Worm (Caenorhabditis elegans) whole organism, young adult: ENCODE measurements around the gene igeg-2.

Experiments used
- B0261.1 ChIP-seq: sonication (generic microtip); optimal IDR thresholded peaks from 2 replicates; lab custom pipeline; 2016; ENCODE audit warnings: mild to moderate bottlenecking, missing genetic modification characterization, moderate library complexity, missing compliant biosample characterization
- B0336.3 ChIP-seq: fragments of 200-800 bp; sonication (Bioruptor generic); IDR thresholded peaks from 2 replicates; pipeline ENCODE4 v1.3.6; 2022; ENCODE audit warnings: missing genetic modification characterization, missing compliant biosample characterization
- C06A6.2 ChIP-seq: fragments of 200-800 bp; sonication (Bioruptor generic); conservative IDR thresholded peaks from 2 replicates; pipeline ENCODE4 v1.3.6; 2022; ENCODE audit warnings: missing genetic modification characterization, missing compliant biosample characterization
- D2030.7 ChIP-seq: fragments of 200-800 bp; sonication (Bioruptor generic); IDR thresholded peaks from 2 replicates; pipeline ENCODE4 v1.3.6; 2022; ENCODE audit warnings: missing genetic modification reagents, missing genetic modification characterization, missing compliant biosample characterization
- F10E7.11 ChIP-seq: sonication (generic microtip); optimal IDR thresholded peaks from 2 replicates; lab custom pipeline; 2017; ENCODE audit warnings: mild to moderate bottlenecking, missing genetic modification characterization, moderate library complexity, missing compliant biosample characterization
- F22D6.2 ChIP-seq: sonication (generic microtip); optimal IDR thresholded peaks from 2 replicates; lab custom pipeline; 2016; ENCODE audit warnings: mild to moderate bottlenecking, missing genetic modification characterization, missing compliant biosample characterization
- F33H1.4 ChIP-seq: fragments of 200-800 bp; sonication (Bioruptor generic); IDR thresholded peaks from 2 replicates; pipeline ENCODE4 v1.3.6; 2022; ENCODE audit warnings: missing genetic modification reagents, missing genetic modification characterization, missing compliant biosample characterization
- F37B4.10 ChIP-seq: fragments of 200-800 bp; sonication (Bioruptor generic); IDR thresholded peaks from 2 replicates; pipeline ENCODE4 v1.3.6; 2022; ENCODE audit warnings: missing genetic modification characterization, missing compliant biosample characterization
- F52B5.7 ChIP-seq: sonication (generic microtip); optimal IDR thresholded peaks from 2 replicates; lab custom pipeline; 2016; ENCODE audit warnings: mild to moderate bottlenecking, missing genetic modification characterization, missing compliant biosample characterization
- F55B11.4 ChIP-seq: sonication (generic microtip); optimal IDR thresholded peaks from 2 replicates; lab custom pipeline; 2016; ENCODE audit warnings: missing compliant biosample characterization, missing genetic modification characterization, borderline replicate concordance; ENCODE audit not compliant: insufficient read depth
- K11D2.4 ChIP-seq: fragments of 200-800 bp; sonication (Bioruptor generic); IDR thresholded peaks from 2 replicates; pipeline ENCODE4 v1.3.6; 2022; ENCODE audit warnings: missing genetic modification reagents, missing genetic modification characterization, missing compliant biosample characterization
- ama-1 ChIP-seq, 3 experiments: fragments of 150-350 bp in 1 of 3; sonication (generic microtip) in 2 of 3; optimal IDR thresholded peaks; 2 replicates each; lab custom pipeline; 2014 to 2018; ENCODE audit warnings: missing biosample characterization in 2 of 3, missing genetic modification characterization in 2 of 3, missing genetic modification reagents in 2 of 3
- aptf-2 ChIP-seq: fragments of 200-800 bp; sonication (Bioruptor generic); conservative IDR thresholded peaks from 2 replicates; pipeline ENCODE4 v1.3.6; 2022; ENCODE audit warnings: missing genetic modification reagents, missing genetic modification characterization, missing compliant biosample characterization
- attf-3 ChIP-seq: fragments of 200-800 bp; sonication (Bioruptor generic); conservative IDR thresholded peaks from 2 replicates; pipeline ENCODE4 v1.3.6; 2022; ENCODE audit warnings: missing genetic modification reagents, missing genetic modification characterization, missing compliant biosample characterization
- cebp-1 ChIP-seq, 2 experiments: fragments of 200-800 bp in 1 of 2; sonication (Bioruptor generic) in 1 of 2; sonication (generic microtip) in 1 of 2; IDR thresholded peaks in 1 of 2; optimal IDR thresholded peaks in 1 of 2; 2 replicates each; pipeline versions ENCODE4 v1.3.6 to Lab custom; 2017 to 2022; ENCODE audit warnings: missing compliant biosample characterization in 2 of 2, missing genetic modification characterization in 2 of 2, mild to moderate bottlenecking in 1 of 2, missing genetic modification reagents in 1 of 2, moderate library complexity in 1 of 2
- ceh-27 ChIP-seq: fragments of 200-800 bp; sonication (Bioruptor generic); optimal IDR thresholded peaks from 2 replicates; lab custom pipeline; 2018; ENCODE audit warnings: mild to moderate bottlenecking, missing genetic modification characterization, moderate library complexity, missing compliant biosample characterization
- ceh-58 ChIP-seq: fragments of 200-800 bp; sonication (Bioruptor generic); IDR thresholded peaks from 2 replicates; pipeline ENCODE4 v1.3.6; 2022; ENCODE audit warnings: missing genetic modification characterization, missing compliant biosample characterization
- egl-18 ChIP-seq: fragments of 200-800 bp; sonication (Bioruptor generic); IDR thresholded peaks from 2 replicates; pipeline ENCODE4 v1.3.6; 2022; ENCODE audit warnings: missing genetic modification reagents, missing genetic modification characterization, missing compliant biosample characterization
- ets-4 ChIP-seq: fragments of 200-800 bp; sonication (Bioruptor generic); optimal IDR thresholded peaks from 2 replicates; lab custom pipeline; 2018; ENCODE audit warnings: mild to moderate bottlenecking, missing genetic modification characterization, missing compliant biosample characterization
- fkh-3 ChIP-seq: sonication (generic microtip); optimal IDR thresholded peaks from 2 replicates; lab custom pipeline; 2016; ENCODE audit warnings: mild to moderate bottlenecking, missing genetic modification characterization, missing compliant biosample characterization
- hrde-1 ChIP-seq: sonication (generic microtip); optimal IDR thresholded peaks from 2 replicates; lab custom pipeline; 2016; ENCODE audit warnings: missing genetic modification characterization, mild to moderate bottlenecking, missing compliant biosample characterization, moderate library complexity, missing genotype, missing genetic modification reagents, borderline replicate concordance
- let-526 ChIP-seq: fragments of 200-800 bp; sonication (Bioruptor generic); IDR thresholded peaks from 2 replicates; pipeline ENCODE4 v1.3.6; 2022; ENCODE audit warnings: missing genetic modification reagents, missing genetic modification characterization, missing compliant biosample characterization
- lin-26 ChIP-seq: fragments of 200-800 bp; sonication (Bioruptor generic); IDR thresholded peaks from 2 replicates; pipeline ENCODE4 v1.3.6; 2022; ENCODE audit warnings: missing genetic modification reagents, missing genetic modification characterization, missing compliant biosample characterization
- lir-1 ChIP-seq: fragments of 200-800 bp; sonication (Bioruptor generic); conservative IDR thresholded peaks from 2 replicates; pipeline ENCODE4 v1.3.6; 2022; ENCODE audit warnings: missing genetic modification reagents, missing genetic modification characterization, missing compliant biosample characterization
- madf-10 ChIP-seq: sonication (generic microtip); optimal IDR thresholded peaks from 2 replicates; lab custom pipeline; 2016; ENCODE audit warnings: mild to moderate bottlenecking, missing genetic modification characterization, missing compliant biosample characterization
- madf-6 ChIP-seq: fragments of 200-800 bp; sonication (Bioruptor generic); IDR thresholded peaks from 2 replicates; pipeline ENCODE4 v1.3.6; 2022; ENCODE audit warnings: missing genetic modification reagents, missing genetic modification characterization, missing compliant biosample characterization
- madf-8 ChIP-seq: fragments of 200-800 bp; sonication (Bioruptor generic); conservative IDR thresholded peaks from 2 replicates; pipeline ENCODE4 v1.3.6; 2022; ENCODE audit warnings: missing genetic modification reagents, missing genetic modification characterization, missing compliant biosample characterization
- mcd-1 ChIP-seq: fragments of 200-800 bp; sonication (Bioruptor generic); IDR thresholded peaks from 2 replicates; pipeline ENCODE4 v1.3.6; 2022; ENCODE audit warnings: missing genetic modification reagents, missing genetic modification characterization, missing compliant biosample characterization
- nfyb-1 ChIP-seq: fragments of 200-800 bp; sonication (Bioruptor generic); IDR thresholded peaks from 2 replicates; pipeline ENCODE4 v1.3.6; 2022; ENCODE audit warnings: missing genetic modification reagents, missing genetic modification characterization, missing compliant biosample characterization
- nhr-27 ChIP-seq: fragments of 200-800 bp; sonication (Bioruptor generic); optimal IDR thresholded peaks from 2 replicates; lab custom pipeline; 2018; ENCODE audit warnings: mild to moderate bottlenecking, missing genetic modification characterization, moderate library complexity, missing compliant biosample characterization
- nhr-80 ChIP-seq: sonication (generic microtip); optimal IDR thresholded peaks from 2 replicates; lab custom pipeline; 2016; ENCODE audit warnings: missing genetic modification characterization, missing compliant biosample characterization
- nhr-90 ChIP-seq: sonication (generic microtip); optimal IDR thresholded peaks from 2 replicates; lab custom pipeline; 2016; ENCODE audit warnings: missing genotype, mild to moderate bottlenecking, missing genetic modification characterization, missing compliant biosample characterization
- rec-8 ChIP-seq, 2 experiments: sonication (generic microtip); optimal IDR thresholded peaks; 2 replicates each; lab custom pipeline; 2016; ENCODE audit warnings: mild to moderate bottlenecking in 2 of 2, missing genetic modification characterization in 2 of 2, missing genetic modification reagents in 2 of 2, missing genotype in 2 of 2, missing biosample characterization in 1 of 2, missing compliant biosample characterization in 1 of 2, moderate library complexity in 1 of 2
- somi-1 ChIP-seq: fragments of 200-800 bp; sonication (Bioruptor generic); optimal IDR thresholded peaks from 2 replicates; lab custom pipeline; 2018; ENCODE audit warnings: mild to moderate bottlenecking, missing genetic modification characterization, missing compliant biosample characterization
- xnd-1 ChIP-seq: sonication (generic microtip); optimal IDR thresholded peaks from 2 replicates; lab custom pipeline; 2016; ENCODE audit warnings: missing genotype, missing genetic modification reagents, missing genetic modification characterization, missing compliant biosample characterization
- zim-3 ChIP-seq: sonication (generic microtip); optimal IDR thresholded peaks from 2 replicates; lab custom pipeline; 2017; ENCODE audit warnings: mild to moderate bottlenecking, missing genetic modification characterization, moderate library complexity, missing compliant biosample characterization
- ztf-26 ChIP-seq: sonication (generic microtip); optimal IDR thresholded peaks from 2 replicates; lab custom pipeline; 2017; ENCODE audit warnings: missing genetic modification characterization, missing compliant biosample characterization

The igeg-2 gene

ce11 chrX:11478758-11479157, 32.3 kb upstream of the igeg-2 start:
- TF ChIP-seq K11D2.4 (GFP tag; lab: Robert Waterston, UW) (no peak), attf-3 (0 out of 2 replicates have a peak, but pooled peaks have one; percentile 17), madf-8 (0 out of 2 replicates have a peak, but pooled peaks have one; percentile 17), F33H1.4 (0 out of 2 replicates have a peak, but pooled peaks have one; percentile 14), B0261.1 (no peak), ceh-27 (GFP tag; lab: Kevin White, UChicago) (peak; percentile 64), cebp-1 (GFP tag; IDR thresholded peaks at IDR 0.05; lab: Robert Waterston, UW) (no peak), cebp-1 (tag; optimal IDR thresholded peaks at IDR 0.05; lab: Kevin White, UChicago) (peak; percentile 0)
- TF ChIP-seq, all 124 proteins: peak for 5

- TF ChIP-seq hrde-1 (tag; lab: Kevin White, UChicago): no peak
- no peak for TF ChIP-seq F10E7.11 (tag; lab: Kevin White, UChicago)
- TF ChIP-seq lin-26 (GFP tag; lab: Robert Waterston, UW): no peak
- TF ChIP-seq F55B11.4 (tag; lab: Kevin White, UChicago): no peak
- no peak for TF ChIP-seq F22D6.2 (tag; lab: Kevin White, UChicago)
- no peak for TF ChIP-seq D2030.7 (GFP tag; lab: Robert Waterston, UW)
- no peak for TF ChIP-seq nfyb-1 (GFP tag; lab: Robert Waterston, UW)
- no peak for TF ChIP-seq rec-8 (tag; optimal IDR thresholded peaks at IDR 0.05; lab: Kevin White, UChicago)
- TF ChIP-seq nhr-90 (tag; lab: Kevin White, UChicago): no peak
- TF ChIP-seq fkh-3 (tag; lab: Kevin White, UChicago): no peak
- TF ChIP-seq ama-1 (optimal IDR thresholded peaks at IDR 0.05; lab: Kevin White, UChicago): no peak
- no peak for TF ChIP-seq ama-1 (GFP tag; optimal IDR thresholded peaks at IDR 0.05; lab: Kevin White, UChicago)
- TF ChIP-seq B0336.3 (GFP tag; lab: Robert Waterston, UW): no peak
- no peak for TF ChIP-seq ceh-58 (GFP tag; lab: Robert Waterston, UW)
- TF ChIP-seq let-526 (GFP tag; lab: Robert Waterston, UW): no peak
- no peak for TF ChIP-seq ztf-26 (tag; lab: Kevin White, UChicago)
- TF ChIP-seq F37B4.10 (GFP tag; lab: Robert Waterston, UW): no peak
- no peak for TF ChIP-seq nhr-27
- no peak for TF ChIP-seq madf-10 (tag; lab: Kevin White, UChicago)
Measured at ce11 chrX:11477748-11478147, 31.3 kb upstream of the igeg-2 start.

- TF ChIP-seq xnd-1 (no peak), F52B5.7 (tag; lab: Kevin White, UChicago) (no peak), mcd-1 (GFP tag; lab: Robert Waterston, UW) (no peak), somi-1 (GFP tag; lab: Kevin White, UChicago) (no peak), egl-18 (GFP tag; lab: Robert Waterston, UW) (no peak), ets-4 (no peak), lir-1 (GFP tag; lab: Robert Waterston, UW) (no peak), madf-6 (no peak), aptf-2 (GFP tag; lab: Robert Waterston, UW) (no peak), nhr-80 (no peak), C06A6.2 (GFP tag; lab: Robert Waterston, UW) (no peak), zim-3 (tag; lab: Kevin White, UChicago) (no peak)
Measured at ce11 chrX:11475780-11476179, 29.3 kb upstream of the igeg-2 start.
